Worm (Caenorhabditis elegans): ENCODE results near the gene K06A9.1.

The K06A9.1 gene

ce11 chrX:1576337-1576736 is 29.0 kb downstream of the K06A9.1 start, which contains the start of gene wrt-9:
wrt-9 (plus strand) TSS chrX:1576637.
- TF ChIP-seq tbx-2 (tag; optimal IDR thresholded peaks at IDR 0.05) (no peak), pag-3 (tag; optimal IDR thresholded peaks at IDR 0.05; ENCODE audit: borderline replicate concordance, insufficient read depth) (no peak), ztf-4 (tag; optimal IDR thresholded peaks at IDR 0.05) (no peak), blmp-1 (tag; optimal IDR thresholded peaks at IDR 0.05) (no peak), egl-13 (tag; optimal IDR thresholded peaks at IDR 0.05) (no peak), sptf-1 (tag; optimal IDR thresholded peaks at IDR 0.05) (no peak), ama-1 (optimal IDR thresholded peaks at IDR 0.05) (no peak), jun-1 (tag; optimal IDR thresholded peaks at IDR 0.05) (no peak), lin-35 (GFP tag; optimal IDR thresholded peaks at IDR 0.05) (no peak)

ce11 chrX:1578682-1579081 is 31.4 kb downstream of the K06A9.1 start:
- peak; percentile 99 for TF ChIP-seq blmp-1 (tag; optimal IDR thresholded peaks at IDR 0.05)
- no peak for TF ChIP-seq C34B4.2 (tag; optimal IDR thresholded peaks at IDR 0.05)

DNA sequence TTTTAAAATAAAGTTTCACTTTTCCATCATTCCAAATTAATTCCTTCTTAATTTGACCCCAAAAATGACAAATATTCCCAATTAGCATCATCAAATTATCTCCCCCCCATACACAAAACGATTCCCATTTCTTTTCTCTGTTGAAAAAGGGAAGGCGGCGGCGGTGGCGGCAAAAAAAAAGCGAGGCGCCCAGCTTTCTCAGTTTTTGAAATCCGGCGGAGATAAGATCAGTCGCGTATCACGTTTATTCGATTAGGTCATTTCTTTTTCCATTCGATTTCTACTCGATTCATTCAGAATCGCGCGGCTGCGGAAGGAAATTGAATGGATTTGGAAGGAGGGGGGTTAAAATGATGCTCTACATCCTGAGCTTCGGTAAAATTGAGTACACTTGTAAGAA is 36.7 kb downstream of the K06A9.1 start:
- no peak for TF ChIP-seq grh-1 (GFP tag; IDR thresholded peaks at IDR 0.05)
- no peak for TF ChIP-seq pax-3 (tag; optimal IDR thresholded peaks at IDR 0.05)
- no peak for TF ChIP-seq hlh-17 (GFP tag; optimal IDR thresholded peaks at IDR 0.05; ENCODE audit: borderline replicate concordance)
- peak; percentile 96 for TF ChIP-seq blmp-1 (tag; optimal IDR thresholded peaks at IDR 0.05)

- TF ChIP-seq zip-4 (GFP tag; optimal IDR thresholded peaks at IDR 0.05) (no peak), lin-14 (GFP tag; optimal IDR thresholded peaks at IDR 0.05) (peak; percentile 2), ets-5 (GFP tag; IDR thresholded peaks at IDR 0.05) (no peak), ceh-63 (GFP tag; optimal IDR thresholded peaks at IDR 0.05) (no peak), blmp-1 (tag; optimal IDR thresholded peaks at IDR 0.05) (peak; percentile 54), sptf-1 (tag; optimal IDR thresholded peaks at IDR 0.05) (no peak), unc-86 (tag; optimal IDR thresholded peaks at IDR 0.05) (no peak), fkh-4 (tag; optimal IDR thresholded peaks at IDR 0.05; ENCODE audit: borderline replicate concordance) (no peak), isw-1 (GFP tag; IDR thresholded peaks at IDR 0.05) (no peak), unc-98 (GFP tag; IDR thresholded peaks at IDR 0.05) (no peak), ama-1 (optimal IDR thresholded peaks at IDR 0.05) (no peak)
Observed at ce11 chrX:1587082-1587481, 39.8 kb downstream of the K06A9.1 start.

DNA sequence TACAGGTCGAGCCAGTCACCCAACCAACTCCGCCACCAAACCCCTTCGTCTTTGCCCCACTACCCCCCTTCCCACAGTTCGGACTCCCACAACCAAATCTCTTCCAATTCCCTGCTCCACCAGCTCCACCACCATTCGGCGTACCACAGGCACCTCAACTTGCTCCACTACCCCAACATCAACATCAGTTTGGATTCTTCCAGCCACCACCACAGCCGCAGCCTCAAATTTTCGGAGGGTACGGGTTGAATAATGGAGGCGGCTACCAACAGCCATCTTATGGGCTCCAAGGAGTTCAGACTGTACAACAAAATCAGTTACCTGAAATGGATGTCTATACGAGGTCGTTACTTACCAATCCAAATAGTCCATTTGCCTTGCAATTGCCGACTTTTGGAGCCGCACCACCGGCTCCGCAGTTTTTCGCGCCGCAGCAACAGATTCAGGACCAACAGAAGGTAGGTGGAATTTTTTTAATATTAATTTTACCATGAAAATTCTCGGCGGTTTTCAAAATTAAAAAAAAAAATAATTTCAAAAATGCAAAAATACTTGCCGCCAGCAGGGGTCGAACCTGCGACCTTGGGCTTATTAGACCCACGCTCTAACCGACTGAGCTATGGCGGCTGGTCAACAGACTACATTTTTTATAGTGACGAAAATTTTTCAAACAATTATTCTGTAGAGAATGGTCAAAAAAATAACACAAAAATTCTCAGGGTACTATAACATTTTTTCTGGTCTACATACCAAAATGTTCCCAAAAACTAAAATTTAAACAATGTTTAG is 42.0 kb downstream of the K06A9.1 start:
- TF ChIP-seq lir-3 (tag; optimal IDR thresholded peaks at IDR 0.05; ENCODE audit: poor library complexity): no peak
- no peak for TF ChIP-seq C16A3.4 (tag; optimal IDR thresholded peaks at IDR 0.05)
- no peak for TF ChIP-seq nhr-19 (GFP tag; conservative IDR thresholded peaks at IDR 0.05)
- no peak for TF ChIP-seq Y116A8C.19 (tag; optimal IDR thresholded peaks at IDR 0.05; ENCODE audit: borderline replicate concordance)
- no peak for TF ChIP-seq sox-4 (tag; optimal IDR thresholded peaks at IDR 0.05)
- TF ChIP-seq nhr-20 (tag; optimal IDR thresholded peaks at IDR 0.05): no peak
- TF ChIP-seq nhr-28 (tag; optimal IDR thresholded peaks at IDR 0.05): no peak
- no peak for TF ChIP-seq lin-35 (GFP tag; optimal IDR thresholded peaks at IDR 0.05)

- TF ChIP-seq efl-3 (GFP tag; optimal IDR thresholded peaks at IDR 0.05) (no peak), aha-1 (tag; optimal IDR thresholded peaks at IDR 0.05) (no peak), lin-35 (GFP tag; optimal IDR thresholded peaks at IDR 0.05) (peak in 1 of 2 experiments; percentile 12), dsc-1 (tag; optimal IDR thresholded peaks at IDR 0.05) (peak; percentile 8), nhr-90 (tag; optimal IDR thresholded peaks at IDR 0.05; ENCODE audit: poor library complexity) (peak; percentile 23)
Observed at ce11 chrX:1589962-1590361, 42.7 kb downstream of the K06A9.1 start.
